Fruit fly (Drosophila melanogaster): ENCODE measurements around the gene nol.

DNA sequence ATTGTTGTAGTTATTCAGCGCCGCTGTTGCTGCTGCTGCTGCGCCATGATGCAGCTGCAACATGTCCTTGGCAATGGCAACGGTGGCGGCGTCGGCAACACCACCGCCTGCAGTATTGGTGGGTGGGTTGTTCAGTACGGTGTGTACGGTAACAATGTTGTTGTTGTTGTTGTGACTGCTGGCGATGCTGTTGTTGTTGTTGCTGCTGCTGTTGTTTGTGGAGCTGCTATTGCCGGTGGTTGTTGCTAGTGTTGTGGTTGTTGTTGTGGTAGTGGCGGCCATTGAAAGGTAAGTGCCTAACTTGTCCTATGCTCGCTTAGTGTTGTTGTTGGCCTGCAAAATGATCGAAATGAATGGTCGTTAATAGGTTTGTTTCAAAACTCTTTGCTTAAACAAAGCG lies 12.9 kb upstream of the nol start:
- TF ChIP-seq Hr39 (GFP tag; optimal IDR thresholded peaks at IDR 0.05) = no peak
- no peak for TF ChIP-seq CG15336 (GFP tag; IDR thresholded peaks at IDR 0.05)
- TF ChIP-seq ss (GFP tag; optimal IDR thresholded peaks at IDR 0.05) = no peak

All from whole organism, prepupa.